Worm (Caenorhabditis elegans) whole organism, L2 larva: ENCODE measurements around the gene cah-4.

Experiments used
- C34F6.9 ChIP-seq: fragments of 150-350 bp; optimal IDR thresholded peaks from 2 replicates; lab custom pipeline; 2014; ENCODE audit warnings: missing biosample characterization, missing genetic modification characterization
- F13H6.1 ChIP-seq: sonication (generic microtip); optimal IDR thresholded peaks from 2 replicates; lab custom pipeline; 2016; ENCODE audit warnings: missing genetic modification characterization, missing compliant biosample characterization
- R02D3.7 ChIP-seq: fragments of 150-350 bp; optimal IDR thresholded peaks from 2 replicates; lab custom pipeline; 2014; ENCODE audit warnings: missing biosample characterization, missing genetic modification characterization
- Y55F3AM.14 ChIP-seq: fragments of 200-800 bp; sonication (Bioruptor generic); optimal IDR thresholded peaks from 2 replicates; lab custom pipeline; 2018; ENCODE audit warnings: mild to moderate bottlenecking, missing genetic modification characterization, missing compliant biosample characterization
- ZK546.5 ChIP-seq: sonication (generic microtip); optimal IDR thresholded peaks from 2 replicates; lab custom pipeline; 2017; ENCODE audit warnings: missing biosample characterization, missing genetic modification characterization
- alr-1 ChIP-seq: fragments of 150-350 bp; optimal IDR thresholded peaks from 2 replicates; lab custom pipeline; 2014; ENCODE audit warnings: missing biosample characterization, missing genetic modification characterization
- aly-2 ChIP-seq: fragments of 150-350 bp; optimal IDR thresholded peaks from 2 replicates; lab custom pipeline; 2014; ENCODE audit warnings: missing biosample characterization, missing genetic modification characterization
- ama-1 ChIP-seq: fragments of 150-350 bp; optimal IDR thresholded peaks from 2 replicates; lab custom pipeline; 2018; ENCODE audit warnings: inconsistent platforms
- ceh-16 ChIP-seq: fragments of 150-350 bp; optimal IDR thresholded peaks from 2 replicates; lab custom pipeline; 2014; ENCODE audit warnings: missing biosample characterization, missing genetic modification characterization
- ceh-82 ChIP-seq: fragments of 150-350 bp; optimal IDR thresholded peaks from 2 replicates; lab custom pipeline; 2014; ENCODE audit warnings: missing biosample characterization, missing genetic modification characterization
- crh-2 ChIP-seq: sonication (generic microtip); optimal IDR thresholded peaks from 2 replicates; lab custom pipeline; 2017; ENCODE audit warnings: missing biosample characterization, missing genetic modification characterization
- egl-27 ChIP-seq: sonication (generic microtip); optimal IDR thresholded peaks from 3 replicates; lab custom pipeline; 2017; ENCODE audit warnings: missing biosample characterization, missing genetic modification reagents, missing genetic modification characterization
- elt-1 ChIP-seq: fragments of 150-350 bp; optimal IDR thresholded peaks from 2 replicates; lab custom pipeline; 2014; ENCODE audit warnings: missing biosample characterization, missing genetic modification characterization
- elt-3 ChIP-seq: sonication (generic microtip); optimal IDR thresholded peaks from 2 replicates; lab custom pipeline; 2017; ENCODE audit warnings: missing biosample characterization, missing genetic modification characterization
- fos-1 ChIP-seq: fragments of 150-350 bp; optimal IDR thresholded peaks from 2 replicates; lab custom pipeline; 2014; ENCODE audit warnings: missing biosample characterization, missing genetic modification characterization
- gmeb-1 ChIP-seq: fragments of 150-350 bp; optimal IDR thresholded peaks from 2 replicates; lab custom pipeline; 2014; ENCODE audit warnings: missing biosample characterization, missing genetic modification characterization
- lin-11 ChIP-seq: fragments of 150-350 bp; sonication (generic microtip); optimal IDR thresholded peaks from 2 replicates; lab custom pipeline; 2014; ENCODE audit warnings: missing biosample characterization, missing genetic modification characterization, inconsistent platforms, mixed read lengths
- lin-13 ChIP-seq: fragments of 150-350 bp; optimal IDR thresholded peaks from 2 replicates; lab custom pipeline; 2014; ENCODE audit warnings: missing biosample characterization, missing genetic modification reagents, missing genetic modification characterization
- lin-39 ChIP-seq: fragments of 150-350 bp; optimal IDR thresholded peaks from 2 replicates; lab custom pipeline; 2014; ENCODE audit warnings: missing biosample characterization, missing genetic modification reagents, missing genetic modification characterization
- lsy-2 ChIP-seq, 2 experiments: fragments of 150-350 bp in 1 of 2; sonication (generic microtip) in 1 of 2; optimal IDR thresholded peaks; 2 replicates each; lab custom pipeline; 2014 to 2017; ENCODE audit warnings: missing biosample characterization in 2 of 2, missing genetic modification characterization in 2 of 2
- mab-5 ChIP-seq: fragments of 150-350 bp; optimal IDR thresholded peaks from 2 replicates; lab custom pipeline; 2014; ENCODE audit warnings: missing biosample characterization, missing genetic modification characterization
- mbf-1 ChIP-seq: sonication (generic microtip); optimal IDR thresholded peaks from 2 replicates; lab custom pipeline; 2017; ENCODE audit warnings: missing biosample characterization, missing genetic modification characterization
- mdl-1 ChIP-seq, 2 experiments: fragments of 150-350 bp in 1 of 2; sonication (generic microtip) in 1 of 2; optimal IDR thresholded peaks; 2 replicates each; lab custom pipeline; 2017; ENCODE audit warnings: missing biosample characterization in 2 of 2, missing genetic modification characterization in 2 of 2
- nhr-10 ChIP-seq: sonication (generic microtip); optimal IDR thresholded peaks from 2 replicates; lab custom pipeline; 2017; ENCODE audit warnings: missing biosample characterization, missing genetic modification characterization
- nhr-11 ChIP-seq: fragments of 150-350 bp; optimal IDR thresholded peaks from 2 replicates; lab custom pipeline; 2014; ENCODE audit warnings: missing biosample characterization, missing genetic modification characterization
- nhr-12 ChIP-seq: fragments of 150-350 bp; optimal IDR thresholded peaks from 2 replicates; lab custom pipeline; 2014; ENCODE audit warnings: missing biosample characterization, missing genetic modification characterization
- nhr-129 ChIP-seq: fragments of 150-350 bp; optimal IDR thresholded peaks from 2 replicates; lab custom pipeline; 2014; ENCODE audit warnings: missing biosample characterization, missing genetic modification characterization
- nhr-21 ChIP-seq: fragments of 150-350 bp; optimal IDR thresholded peaks from 2 replicates; lab custom pipeline; 2014; ENCODE audit warnings: missing biosample characterization, missing genetic modification characterization
- nhr-237 ChIP-seq: fragments of 150-350 bp; optimal IDR thresholded peaks from 2 replicates; lab custom pipeline; 2014; ENCODE audit warnings: missing biosample characterization, missing genetic modification characterization
- nhr-25 ChIP-seq: fragments of 150-350 bp; sonication (generic microtip); optimal IDR thresholded peaks from 3 replicates; lab custom pipeline; 2014; ENCODE audit warnings: missing biosample characterization, missing genetic modification characterization
- peb-1 ChIP-seq: fragments of 150-350 bp; optimal IDR thresholded peaks from 2 replicates; lab custom pipeline; 2014; ENCODE audit warnings: missing biosample characterization, missing genetic modification characterization
- sem-4 ChIP-seq: fragments of 150-350 bp; optimal IDR thresholded peaks from 2 replicates; lab custom pipeline; 2014; ENCODE audit warnings: missing biosample characterization, missing genetic modification reagents, missing genetic modification characterization
- skn-1 ChIP-seq: sonication (generic microtip); optimal IDR thresholded peaks from 2 replicates; lab custom pipeline; 2017; ENCODE audit warnings: missing biosample characterization, missing genetic modification characterization
- sma-3 ChIP-seq: sonication (generic microtip); optimal IDR thresholded peaks from 2 replicates; lab custom pipeline; 2016; ENCODE audit warnings: missing genetic modification reagents, missing genetic modification characterization, missing compliant biosample characterization
- sma-9 ChIP-seq, 2 experiments: fragments of 150-350 bp in 1 of 2; sonication (generic microtip) in 1 of 2; optimal IDR thresholded peaks; 2 replicates each; lab custom pipeline; 2014 to 2016; ENCODE audit warnings: missing genetic modification characterization in 2 of 2, mild to moderate bottlenecking in 1 of 2, missing biosample characterization in 1 of 2, missing compliant biosample characterization in 1 of 2, missing genetic modification reagents in 1 of 2, moderate library complexity in 1 of 2
- snpc-4 ChIP-seq: fragments of 150-350 bp; optimal IDR thresholded peaks from 2 replicates; lab custom pipeline; 2014; ENCODE audit warnings: missing biosample characterization, missing genetic modification characterization
- unc-55 ChIP-seq: fragments of 150-350 bp; sonication (generic microtip); optimal IDR thresholded peaks from 3 replicates; lab custom pipeline; 2014; ENCODE audit warnings: missing biosample characterization, missing genetic modification reagents, missing genetic modification characterization
- unc-62 ChIP-seq: fragments of 150-350 bp; optimal IDR thresholded peaks from 2 replicates; lab custom pipeline; 2014; ENCODE audit warnings: missing biosample characterization, missing genetic modification reagents, missing genetic modification characterization
- zag-1 ChIP-seq: fragments of 150-350 bp; optimal IDR thresholded peaks from 2 replicates; lab custom pipeline; 2014; ENCODE audit warnings: missing biosample characterization, missing genetic modification characterization
- ztf-1 ChIP-seq: fragments of 200-800 bp; sonication (Bioruptor generic); conservative IDR thresholded peaks from 2 replicates; pipeline ENCODE4 v1.3.6; 2022; ENCODE audit warnings: missing genetic modification characterization, missing compliant biosample characterization
- ztf-4 ChIP-seq: fragments of 150-350 bp; optimal IDR thresholded peaks from 2 replicates; lab custom pipeline; 2014; ENCODE audit warnings: missing biosample characterization, missing genetic modification characterization

The cah-4 gene

DNA sequence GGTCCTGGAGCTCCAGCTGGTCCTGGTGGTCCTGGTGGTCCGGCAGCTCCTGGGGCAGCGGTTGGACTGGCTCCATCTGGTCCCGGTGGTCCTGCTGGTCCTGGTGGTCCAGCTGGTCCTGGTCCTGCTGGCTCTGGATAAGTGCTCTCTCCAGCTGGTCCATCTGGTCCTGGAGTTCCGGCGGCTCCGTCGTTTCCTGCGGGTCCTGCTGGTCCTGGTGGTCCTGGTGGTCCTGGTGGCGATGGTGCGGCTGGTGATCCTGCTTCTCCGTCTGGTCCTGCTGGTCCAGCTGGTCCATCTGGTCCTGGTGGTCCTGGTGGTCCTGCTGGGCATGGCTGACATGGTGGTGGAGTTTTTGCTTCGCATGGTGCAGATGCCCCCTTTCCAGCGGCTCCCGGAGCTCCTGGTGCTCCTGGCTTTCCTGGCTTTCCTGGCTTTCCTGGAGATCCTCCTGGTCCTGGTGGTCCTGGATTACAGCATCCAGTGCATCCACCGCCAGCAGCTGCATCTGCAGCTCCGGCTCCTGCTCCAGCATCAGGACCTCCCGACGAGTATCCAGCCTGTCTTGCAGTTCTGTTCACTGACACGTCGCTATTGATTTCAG, 32.0 kb upstream of the cah-4 start:
- TF ChIP-seq mbf-1 (tag; lab: Kevin White, UChicago) (no peak), nhr-21 (tag; lab: Kevin White, UChicago) (no peak), nhr-237 (tag; lab: Kevin White, UChicago) (no peak), ceh-16 (tag; lab: Kevin White, UChicago) (no peak), zag-1 (tag; lab: Kevin White, UChicago) (no peak), elt-3 (tag; lab: Kevin White, UChicago) (no peak), gmeb-1 (tag; lab: Kevin White, UChicago) (no peak), crh-2 (no peak)

DNA sequence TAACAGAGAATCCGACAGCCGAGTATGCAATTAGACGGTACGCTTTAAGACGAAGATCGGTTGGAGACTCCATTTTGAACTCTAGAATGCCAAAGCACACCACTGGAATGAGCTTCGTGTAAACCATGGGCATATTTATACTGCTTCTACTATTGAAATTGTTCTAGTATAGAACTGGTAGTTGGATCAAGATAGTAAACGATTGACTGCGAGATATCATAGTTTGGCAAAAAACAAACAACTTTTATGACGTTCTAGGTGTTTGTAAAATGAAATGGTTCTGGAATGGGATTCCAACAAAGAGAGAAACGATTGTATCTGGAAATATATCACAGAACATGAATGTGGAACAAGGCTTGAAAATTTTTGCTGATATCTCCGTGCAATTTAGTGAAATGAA, 31.4 kb upstream of the cah-4 start, which contains the start of gene col-185:
Gene col-185 (minus strand): TSS at position 101 of the 400 bp plus-strand sequence.
- TF ChIP-seq alr-1 (no peak), elt-1 (tag; lab: Kevin White, UChicago) (no peak), zag-1 (tag; lab: Kevin White, UChicago) (no peak), lin-13 (no peak), mbf-1 (tag; lab: Kevin White, UChicago) (no peak), peb-1 (tag; lab: Kevin White, UChicago) (no peak), ZK546.5 (tag; lab: Kevin White, UChicago) (no peak), elt-3 (tag; lab: Kevin White, UChicago) (no peak), aly-2 (tag; lab: Kevin White, UChicago) (no peak), lin-39 (tag; lab: Kevin White, UChicago) (no peak), gmeb-1 (tag; lab: Kevin White, UChicago) (no peak), snpc-4 (tag; lab: Kevin White, UChicago) (no peak), ama-1 (lab: Kevin White, UChicago) (no peak), lin-11 (tag; lab: Kevin White, UChicago) (no peak), sem-4 (tag; lab: Kevin White, UChicago) (no peak), sma-9 (GFP tag; optimal IDR thresholded peaks at IDR 0.05; lab: Kevin White, UChicago) (no peak), sma-9 (tag; optimal IDR thresholded peaks at IDR 0.05; lab: Kevin White, UChicago) (no peak), nhr-25 (no peak), nhr-12 (no peak), lsy-2 (tag; optimal IDR thresholded peaks at IDR 0.05; lab: Kevin White, UChicago) (no peak)

DNA sequence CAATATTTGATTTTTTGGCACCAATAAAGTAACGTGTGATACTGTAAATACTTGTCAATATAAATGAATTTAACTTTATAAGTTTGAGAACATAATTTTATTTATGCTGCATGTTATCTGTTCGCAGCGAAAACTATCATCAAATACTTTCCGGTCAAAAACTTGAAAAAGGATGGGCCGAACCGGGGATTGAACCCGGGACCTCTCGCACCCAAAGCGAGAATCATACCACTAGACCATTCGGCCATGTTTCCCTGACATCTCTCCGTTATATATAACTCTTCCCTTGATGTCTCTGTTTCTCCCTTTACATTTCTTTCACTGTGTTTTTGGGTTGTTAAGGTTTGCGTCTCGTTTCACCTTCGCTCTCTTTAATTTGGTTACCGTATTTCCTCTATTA, 30.6 kb upstream of the cah-4 start:
- TF ChIP-seq nhr-21 (tag; lab: Kevin White, UChicago) (peak; percentile 35), Y55F3AM.14 (GFP tag; lab: Kevin White, UChicago) (peak; percentile 49), sma-9 (GFP tag; optimal IDR thresholded peaks at IDR 0.05; lab: Kevin White, UChicago) (peak; percentile 45), sma-9 (tag; optimal IDR thresholded peaks at IDR 0.05; lab: Kevin White, UChicago) (no peak), nhr-129 (tag; lab: Kevin White, UChicago) (peak; percentile 75), lin-13 (peak; percentile 42), mdl-1 (tag; optimal IDR thresholded peaks at IDR 0.05; lab: Kevin White, UChicago) (peak in 1 of 2 experiments; percentile 17), F13H6.1 (peak; percentile 27), ama-1 (lab: Kevin White, UChicago) (no peak), egl-27 (tag; lab: Kevin White, UChicago) (peak; percentile 6), sem-4 (tag; lab: Kevin White, UChicago) (peak; percentile 24), ztf-4 (no peak), zag-1 (tag; lab: Kevin White, UChicago) (no peak), lsy-2 (tag; optimal IDR thresholded peaks at IDR 0.05; lab: Kevin White, UChicago) (peak; percentile 16 to 58), sma-3 (GFP tag; lab: Kevin White, UChicago) (peak; percentile 61), ztf-1 (GFP tag; lab: Robert Waterston, UW) (no peak), gmeb-1 (tag; lab: Kevin White, UChicago) (peak; percentile 36), unc-55 (GFP tag; lab: Kevin White, UChicago) (peak; percentile 53), elt-3 (tag; lab: Kevin White, UChicago) (no peak), crh-2 (peak; percentile 9), fos-1 (tag; lab: Kevin White, UChicago) (peak; percentile 57), C34F6.9 (tag; lab: Kevin White, UChicago) (peak; percentile 31)

DNA sequence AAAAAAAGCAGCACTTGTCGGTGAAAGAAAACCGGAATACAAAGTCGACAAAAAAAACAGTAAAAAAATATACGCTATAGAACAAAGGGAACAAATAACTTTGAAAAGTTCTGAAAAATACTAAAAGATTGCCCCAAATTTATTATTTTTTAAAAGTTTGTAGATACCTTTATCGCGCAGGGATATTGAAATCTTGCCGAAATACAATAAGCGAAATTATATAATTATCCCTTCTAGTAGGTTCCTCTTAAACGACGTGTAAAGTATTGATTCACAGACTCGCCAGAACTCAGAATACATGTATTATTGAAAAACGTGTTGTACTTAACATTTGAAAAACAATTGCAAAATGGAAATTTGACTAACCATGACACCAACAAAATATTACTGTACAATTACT, 28.0 kb upstream of the cah-4 start:
- TF ChIP-seq nhr-10 (tag; lab: Kevin White, UChicago), result peak; percentile 90
- no peak for TF ChIP-seq lin-39 (tag; lab: Kevin White, UChicago)
- peak; percentile 83 for TF ChIP-seq snpc-4 (tag; lab: Kevin White, UChicago)
- TF ChIP-seq sma-3 (GFP tag; lab: Kevin White, UChicago), result peak; percentile 91
- no peak for TF ChIP-seq alr-1
- TF ChIP-seq lin-11 (tag; lab: Kevin White, UChicago), result no peak
- TF ChIP-seq nhr-11 (tag; lab: Kevin White, UChicago), result no peak
- peak; percentile 64 for TF ChIP-seq R02D3.7 (tag; lab: Kevin White, UChicago)
- peak; percentile 95 for TF ChIP-seq nhr-129 (tag; lab: Kevin White, UChicago)
- TF ChIP-seq lsy-2 (tag; optimal IDR thresholded peaks at IDR 0.05; lab: Kevin White, UChicago), result peak; percentile 85 to 89
- peak; percentile 45 for TF ChIP-seq zag-1 (tag; lab: Kevin White, UChicago)
- TF ChIP-seq nhr-25, result peak; percentile 89
- peak; percentile 96 for TF ChIP-seq nhr-21 (tag; lab: Kevin White, UChicago)
- peak; percentile 86 for TF ChIP-seq mab-5
- peak; percentile 96 for TF ChIP-seq C34F6.9 (tag; lab: Kevin White, UChicago)
- TF ChIP-seq fos-1 (tag; lab: Kevin White, UChicago), result peak; percentile 82
- peak; percentile 68 for TF ChIP-seq ceh-16 (tag; lab: Kevin White, UChicago)
- peak; percentile 80 for TF ChIP-seq ztf-4
- TF ChIP-seq nhr-237 (tag; lab: Kevin White, UChicago), result peak; percentile 88
- TF ChIP-seq elt-3 (tag; lab: Kevin White, UChicago), result no peak
- peak; percentile 90 for TF ChIP-seq gmeb-1 (tag; lab: Kevin White, UChicago)
- peak; percentile 88 for TF ChIP-seq skn-1 (tag; lab: Kevin White, UChicago)
- no peak for TF ChIP-seq aly-2 (tag; lab: Kevin White, UChicago)
- TF ChIP-seq unc-55 (GFP tag; lab: Kevin White, UChicago), result peak; percentile 99
- peak; percentile 34 for TF ChIP-seq ceh-82 (tag; lab: Kevin White, UChicago)
- peak; percentile 10 for TF ChIP-seq unc-62 (GFP tag; lab: Kevin White, UChicago)
